Worm (Caenorhabditis elegans) whole organism, late embryonic: ENCODE results near the gene prp-40.

Experiments
- C38D4.7 ChIP-seq: fragments of 200-800 bp; sonication (Bioruptor generic); optimal IDR thresholded peaks from 2 replicates; lab custom pipeline; 2018; ENCODE audit warnings: mild to moderate bottlenecking, missing genetic modification characterization, moderate library complexity, missing compliant biosample characterization
- K02D7.2 ChIP-seq: sonication (generic microtip); optimal IDR thresholded peaks from 2 replicates; lab custom pipeline; 2017; ENCODE audit warnings: mild to moderate bottlenecking, missing genetic modification characterization, missing compliant biosample characterization
- ceh-18 ChIP-seq: sonication (generic microtip); optimal IDR thresholded peaks from 2 replicates; lab custom pipeline; 2016; ENCODE audit warnings: missing genetic modification characterization, missing compliant biosample characterization
- ceh-19 ChIP-seq: fragments of 200-800 bp; sonication (Bioruptor generic); optimal IDR thresholded peaks from 2 replicates; lab custom pipeline; 2018; ENCODE audit warnings: mild to moderate bottlenecking, missing genetic modification characterization, missing compliant biosample characterization
- ceh-2 ChIP-seq: sonication (generic microtip); optimal IDR thresholded peaks from 2 replicates; lab custom pipeline; 2016; ENCODE audit warnings: missing genotype, missing genetic modification characterization, missing compliant biosample characterization
- ceh-22 ChIP-seq: sonication (generic microtip); optimal IDR thresholded peaks from 2 replicates; lab custom pipeline; 2017; ENCODE audit warnings: missing biosample characterization, missing genetic modification characterization
- ceh-24 ChIP-seq: sonication (generic microtip); optimal IDR thresholded peaks from 2 replicates; lab custom pipeline; 2016; ENCODE audit warnings: mild to moderate bottlenecking, missing genetic modification characterization, missing compliant biosample characterization
- ceh-31 ChIP-seq: sonication (generic microtip); optimal IDR thresholded peaks from 2 replicates; lab custom pipeline; 2016; ENCODE audit warnings: missing genetic modification characterization, missing compliant biosample characterization
- ceh-34 ChIP-seq: sonication (generic microtip); optimal IDR thresholded peaks from 2 replicates; lab custom pipeline; 2016; ENCODE audit warnings: mild to moderate bottlenecking, missing genetic modification characterization, missing compliant biosample characterization
- ceh-45 ChIP-seq: fragments of 200-800 bp; sonication (Bioruptor generic); IDR thresholded peaks from 2 replicates; pipeline ENCODE4 v1.3.6; 2022; ENCODE audit warnings: missing genetic modification reagents, missing genetic modification characterization, missing compliant biosample characterization
- ceh-48 ChIP-seq: sonication (generic microtip); optimal IDR thresholded peaks from 2 replicates; lab custom pipeline; 2016; ENCODE audit warnings: missing genetic modification characterization, inconsistent platforms, missing compliant biosample characterization
- ceh-6 ChIP-seq: fragments of 200-800 bp; sonication (Bioruptor generic); optimal IDR thresholded peaks from 2 replicates; lab custom pipeline; 2018; ENCODE audit warnings: mild to moderate bottlenecking, missing genetic modification characterization, missing compliant biosample characterization
- elt-2 ChIP-seq: sonication (generic microtip); optimal IDR thresholded peaks from 2 replicates; lab custom pipeline; 2016; ENCODE audit warnings: missing genetic modification reagents, missing genetic modification characterization, missing compliant biosample characterization
- elt-4 ChIP-seq: sonication (generic microtip); optimal IDR thresholded peaks from 2 replicates; lab custom pipeline; 2016; ENCODE audit warnings: missing genetic modification characterization, missing compliant biosample characterization
- fkh-6 ChIP-seq: sonication (generic microtip); optimal IDR thresholded peaks from 2 replicates; lab custom pipeline; 2016; ENCODE audit warnings: missing genetic modification characterization, missing compliant biosample characterization
- gmeb-2 ChIP-seq: sonication (generic microtip); optimal IDR thresholded peaks from 2 replicates; lab custom pipeline; 2016; ENCODE audit warnings: missing genetic modification characterization, inconsistent platforms, missing compliant biosample characterization
- hlh-30 ChIP-seq: sonication (generic microtip); optimal IDR thresholded peaks from 2 replicates; lab custom pipeline; 2017; ENCODE audit warnings: antibody characterized with exemption, missing genetic modification characterization, missing compliant biosample characterization; ENCODE audit not compliant: insufficient read depth
- lim-6 ChIP-seq: sonication (generic microtip); optimal IDR thresholded peaks from 2 replicates; lab custom pipeline; 2016; ENCODE audit warnings: missing genetic modification characterization, missing compliant biosample characterization
- lin-11 ChIP-seq: fragments of 200-800 bp; sonication (Bioruptor generic); optimal IDR thresholded peaks from 2 replicates; lab custom pipeline; 2018; ENCODE audit warnings: mild to moderate bottlenecking, missing genetic modification characterization, missing compliant biosample characterization
- madf-2 ChIP-seq: sonication (generic microtip); optimal IDR thresholded peaks from 2 replicates; lab custom pipeline; 2017; ENCODE audit warnings: missing genetic modification characterization, missing compliant biosample characterization
- mec-3 ChIP-seq: sonication (generic microtip); optimal IDR thresholded peaks from 2 replicates; lab custom pipeline; 2016; ENCODE audit warnings: borderline replicate concordance, missing genetic modification characterization, missing compliant biosample characterization
- nfya-1 ChIP-seq: sonication (generic microtip); optimal IDR thresholded peaks from 2 replicates; lab custom pipeline; 2017; ENCODE audit warnings: missing genetic modification characterization, mild to moderate bottlenecking, missing compliant biosample characterization, antibody characterized with exemption, moderate library complexity
- nhr-11 ChIP-seq: fragments of 150-350 bp; optimal IDR thresholded peaks from 2 replicates; lab custom pipeline; 2014; ENCODE audit warnings: missing biosample characterization, missing genetic modification characterization
- nhr-232 ChIP-seq: sonication (generic microtip); optimal IDR thresholded peaks from 2 replicates; lab custom pipeline; 2016; ENCODE audit warnings: missing genetic modification characterization, missing compliant biosample characterization
- pat-9 ChIP-seq: fragments of 200-800 bp; sonication (Bioruptor generic); optimal IDR thresholded peaks from 2 replicates; lab custom pipeline; 2018; ENCODE audit warnings: mild to moderate bottlenecking, missing genetic modification characterization, moderate library complexity, missing compliant biosample characterization
- pha-4 ChIP-seq: fragments of 150-350 bp; optimal IDR thresholded peaks from 2 replicates; lab custom pipeline; 2018; ENCODE audit warnings: missing biosample characterization, missing genetic modification reagents, missing genetic modification characterization
- pqm-1 ChIP-seq: sonication (generic microtip); optimal IDR thresholded peaks from 2 replicates; lab custom pipeline; 2016; ENCODE audit warnings: missing genetic modification characterization, missing compliant biosample characterization
- pros-1 ChIP-seq: fragments of 150-350 bp; optimal IDR thresholded peaks from 2 replicates; lab custom pipeline; 2014; ENCODE audit warnings: missing biosample characterization, missing genetic modification reagents, missing genetic modification characterization
- rnt-1 ChIP-seq: sonication (generic microtip); optimal IDR thresholded peaks from 2 replicates; lab custom pipeline; 2016; ENCODE audit warnings: missing genetic modification characterization, missing compliant biosample characterization
- sox-2 ChIP-seq: fragments of 200-800 bp; sonication (Bioruptor generic); IDR thresholded peaks from 2 replicates; pipeline ENCODE4 v1.3.6; 2022; ENCODE audit warnings: missing genetic modification reagents, missing genetic modification characterization, missing compliant biosample characterization
- tbx-2 ChIP-seq: sonication (generic microtip); optimal IDR thresholded peaks from 2 replicates; lab custom pipeline; 2016; ENCODE audit warnings: missing genetic modification characterization, missing compliant biosample characterization
- ttx-3 ChIP-seq: sonication (generic microtip); optimal IDR thresholded peaks from 2 replicates; lab custom pipeline; 2016; ENCODE audit warnings: missing genetic modification reagents, missing genetic modification characterization, missing compliant biosample characterization
- unc-42 ChIP-seq: sonication (generic microtip); optimal IDR thresholded peaks from 2 replicates; lab custom pipeline; 2016; ENCODE audit warnings: missing genotype, missing genetic modification characterization, missing compliant biosample characterization
- unc-55 ChIP-seq: sonication (generic microtip); optimal IDR thresholded peaks from 2 replicates; lab custom pipeline; 2017; ENCODE audit warnings: missing biosample characterization, missing genetic modification reagents, missing genetic modification characterization
- unc-86 ChIP-seq: sonication (generic microtip); optimal IDR thresholded peaks from 2 replicates; lab custom pipeline; 2016; ENCODE audit warnings: missing genetic modification characterization, missing compliant biosample characterization

Gene prp-40

DNA sequence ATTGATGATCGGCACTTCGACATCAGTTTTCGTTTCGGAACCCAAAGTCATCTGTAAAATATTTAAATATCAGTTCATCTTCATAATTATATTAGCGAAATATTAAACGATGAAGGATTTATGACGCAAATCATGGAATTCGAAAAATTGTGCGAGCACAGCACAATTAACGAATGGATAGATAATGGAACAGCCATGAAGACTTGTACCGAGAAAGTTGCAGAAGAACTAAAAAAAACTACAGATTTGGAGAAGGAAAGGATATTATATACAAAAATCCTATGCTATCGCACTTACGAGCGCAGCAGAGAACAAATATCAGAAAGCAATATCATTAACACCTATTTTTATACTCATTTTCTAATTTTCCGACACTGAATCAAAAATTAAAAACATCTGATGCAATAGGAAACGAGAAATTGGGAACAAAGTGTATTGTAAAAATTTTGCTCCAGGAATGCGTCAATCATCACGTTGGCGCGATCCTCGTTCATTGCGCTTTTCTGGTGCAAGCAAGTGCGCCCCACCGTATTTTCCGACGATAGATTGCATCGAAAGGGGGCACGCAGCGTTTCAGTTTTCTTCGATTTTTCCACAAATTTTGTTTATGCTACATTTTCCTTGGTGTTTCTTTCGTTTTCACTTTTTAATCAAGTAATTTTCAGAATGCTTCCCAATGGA, at the start of gene prp-40, which contains the start of gene clu-1:
prp-40 (plus strand) TSS at position 666 of the 681 bp plus-strand sequence.
clu-1 (minus strand) TSS at position 51 of the 681 bp plus-strand sequence.
- TF ChIP-seq unc-55 (peak; percentile 56), lim-6 (tag; lab: Kevin White, UChicago) (no peak), pros-1 (tag; lab: Kevin White, UChicago) (no peak), hlh-30 (tag; lab: Kevin White, UChicago) (peak; percentile 17), ceh-34 (tag; lab: Kevin White, UChicago) (peak; percentile 5), tbx-2 (peak; percentile 61), K02D7.2 (tag; lab: Kevin White, UChicago) (no peak), elt-2 (tag; lab: Kevin White, UChicago) (peak; percentile 34), ceh-48 (tag; lab: Kevin White, UChicago) (peak; percentile 35), ttx-3 (tag; lab: Kevin White, UChicago) (no peak), elt-4 (tag; lab: Kevin White, UChicago) (no peak), ceh-18 (tag; lab: Kevin White, UChicago) (peak; percentile 67), ceh-31 (peak; percentile 50), nhr-232 (tag; lab: Kevin White, UChicago) (no peak), unc-42 (peak; percentile 75), nfya-1 (tag; lab: Kevin White, UChicago) (peak; percentile 73), ceh-24 (no peak)
- TF ChIP-seq, all 69 proteins: peak for 10

- TF ChIP-seq madf-2 (no peak), hlh-30 (tag; lab: Kevin White, UChicago) (no peak), nhr-11 (tag; lab: Kevin White, UChicago) (no peak), pha-4 (tag; lab: Kevin White, UChicago) (no peak), ceh-45 (GFP tag; lab: Robert Waterston, UW) (no peak), ceh-2 (no peak), ttx-3 (tag; lab: Kevin White, UChicago) (no peak), ceh-22 (tag; lab: Kevin White, UChicago) (no peak), ceh-6 (no peak), ceh-19 (GFP tag; lab: Kevin White, UChicago) (no peak), unc-55 (no peak)
Observed at ce11 chrIII:9472464-9472863, 49.4 kb upstream of the prp-40 start.

DNA sequence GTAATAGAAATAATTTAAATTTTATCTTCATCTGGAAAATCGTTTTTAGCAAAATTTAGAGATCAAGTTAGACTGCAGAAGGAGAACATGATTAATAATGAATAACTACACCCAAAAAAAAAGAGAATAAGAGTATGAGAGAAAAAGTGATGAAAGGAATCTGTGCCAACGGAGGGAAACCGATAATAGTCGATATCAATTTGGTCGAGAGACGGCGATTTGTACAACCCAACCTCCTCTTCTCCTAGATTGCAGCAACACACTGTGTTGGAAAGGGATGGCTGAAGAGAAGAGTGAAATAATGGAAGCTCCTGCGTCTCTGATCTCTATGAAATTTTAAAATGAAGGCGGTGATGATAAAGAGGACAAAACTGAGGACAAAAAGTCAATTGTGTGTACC, 47.4 kb upstream of the prp-40 start:
- TF ChIP-seq C38D4.7 (GFP tag; lab: Kevin White, UChicago): no peak
- no peak for TF ChIP-seq unc-55
- TF ChIP-seq pat-9 (tag; lab: Kevin White, UChicago): no peak
- no peak for TF ChIP-seq fkh-6
- no peak for TF ChIP-seq unc-86 (tag; lab: Kevin White, UChicago)
- peak; percentile 1 for TF ChIP-seq elt-2 (tag; lab: Kevin White, UChicago)
- TF ChIP-seq, all 69 proteins: peak for 1

- TF ChIP-seq pqm-1 (tag; lab: Kevin White, UChicago) (no peak), ceh-34 (tag; lab: Kevin White, UChicago) (no peak), mec-3 (tag; lab: Kevin White, UChicago) (no peak), nhr-11 (tag; lab: Kevin White, UChicago) (no peak), K02D7.2 (tag; lab: Kevin White, UChicago) (no peak), ceh-2 (no peak), nfya-1 (tag; lab: Kevin White, UChicago) (no peak)
Observed at ce11 chrIII:9476564-9476963, 45.3 kb upstream of the prp-40 start.

DNA sequence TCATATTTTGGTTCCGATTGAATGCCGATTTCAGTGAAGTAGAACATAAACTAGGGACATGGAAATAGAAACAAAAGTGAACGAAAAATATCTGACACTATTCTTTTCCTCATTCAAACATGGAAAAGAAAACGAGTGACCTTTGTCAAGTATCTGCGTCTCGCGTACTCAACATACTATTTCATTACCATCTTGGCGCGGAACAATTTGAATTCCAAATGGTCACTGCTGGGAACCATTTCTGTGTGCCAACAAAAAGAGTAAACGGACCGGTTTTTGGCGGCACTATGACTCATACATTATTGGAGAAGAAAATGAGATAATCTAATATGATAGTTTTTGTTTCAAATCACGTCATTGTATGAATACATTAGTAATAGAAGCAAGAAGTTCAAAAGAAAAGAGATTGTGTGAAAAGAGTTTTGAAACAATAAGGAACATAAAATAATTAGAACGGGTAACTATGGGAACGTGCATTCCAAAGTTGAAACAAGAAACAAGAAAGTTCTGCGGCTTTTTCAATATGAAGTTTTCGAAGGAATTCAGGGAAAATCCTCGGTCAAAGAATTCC, 39.4 kb upstream of the prp-40 start:
- TF ChIP-seq nhr-232 (tag; lab: Kevin White, UChicago): no peak
- no peak for TF ChIP-seq gmeb-2 (tag; lab: Kevin White, UChicago)
- no peak for TF ChIP-seq sox-2 (GFP tag; lab: Robert Waterston, UW)
- TF ChIP-seq lin-11: no peak
- no peak for TF ChIP-seq rnt-1 (tag; lab: Kevin White, UChicago)
- no peak for TF ChIP-seq ceh-19 (GFP tag; lab: Kevin White, UChicago)
- no peak for TF ChIP-seq ceh-18 (tag; lab: Kevin White, UChicago)
- TF ChIP-seq, all 69 proteins: peak for 0
